Worm (Caenorhabditis elegans): ENCODE measurements around the gene nrf-6.

The nrf-6 gene

DNA sequence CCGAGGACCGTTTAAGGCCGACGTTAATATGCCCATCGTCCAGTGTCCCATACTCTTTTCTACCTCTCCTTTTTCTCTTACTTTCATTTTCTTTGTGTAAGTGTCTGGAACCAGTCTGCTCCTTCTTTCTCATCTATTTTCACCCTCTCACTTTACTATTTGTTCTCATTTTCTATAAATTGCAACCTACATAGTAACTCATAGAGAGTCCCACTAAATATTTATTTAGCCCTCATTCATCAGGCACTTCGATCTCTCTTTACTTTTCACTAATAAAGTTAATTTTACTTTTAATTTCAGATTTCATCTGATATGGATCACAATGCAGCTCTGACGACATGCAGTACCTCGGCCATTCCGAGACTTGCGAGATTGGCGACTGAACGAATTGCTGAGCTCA, 15.1 kb downstream of the nrf-6 start, which contains the start of gene zyg-11:
Gene zyg-11 (plus strand): TSS at position 301 of the 400 bp plus-strand sequence.
- TF ChIP-seq tab-1 (GFP tag; IDR thresholded peaks at IDR 0.05) (no peak), T22C8.4 (GFP tag; IDR thresholded peaks at IDR 0.05) (no peak), ref-1 (GFP tag; conservative IDR thresholded peaks at IDR 0.05) (no peak), cog-1 (tag; optimal IDR thresholded peaks at IDR 0.05) (no peak), ztf-29 (GFP tag; IDR thresholded peaks at IDR 0.05) (no peak), ztf-23 (GFP tag; IDR thresholded peaks at IDR 0.05) (no peak), klf-2 (GFP tag; conservative IDR thresholded peaks at IDR 0.05) (no peak)

ce11 chrII:8016761-8017160, 15.7 kb downstream of the nrf-6 start:
- TF ChIP-seq med-1 (GFP tag; optimal IDR thresholded peaks at IDR 0.05; ENCODE audit: insufficient read depth) (no peak), flt-1 (GFP tag; IDR thresholded peaks at IDR 0.05) (no peak), ztf-23 (GFP tag; IDR thresholded peaks at IDR 0.05) (no peak), ref-1 (GFP tag; conservative IDR thresholded peaks at IDR 0.05) (no peak), ztf-29 (GFP tag; IDR thresholded peaks at IDR 0.05) (no peak), T22C8.4 (GFP tag; IDR thresholded peaks at IDR 0.05) (no peak), cog-1 (tag; optimal IDR thresholded peaks at IDR 0.05) (no peak), klf-2 (GFP tag; conservative IDR thresholded peaks at IDR 0.05) (no peak), tab-1 (GFP tag; IDR thresholded peaks at IDR 0.05) (no peak)

DNA sequence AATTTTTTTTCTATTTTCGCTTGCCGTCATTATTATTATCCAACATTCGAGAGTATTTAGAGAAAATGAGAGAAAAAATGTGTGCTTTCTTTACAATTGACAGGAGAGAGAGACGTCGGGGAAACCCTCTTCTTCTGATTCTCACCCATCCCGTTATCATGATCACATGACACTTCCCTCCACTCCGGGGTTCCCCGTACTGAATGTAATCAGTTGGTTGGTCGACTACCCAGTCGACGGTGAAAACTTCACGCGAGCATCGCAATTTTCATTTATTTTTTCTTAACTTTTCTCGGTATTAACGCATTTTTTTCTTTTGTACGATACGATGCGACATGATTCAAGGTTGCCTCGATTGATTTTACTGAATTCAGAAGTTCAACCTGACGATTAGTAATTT, 16.3 kb downstream of the nrf-6 start:
- TF ChIP-seq klf-2 (GFP tag; conservative IDR thresholded peaks at IDR 0.05) (no peak), T22C8.4 (GFP tag; IDR thresholded peaks at IDR 0.05) (no peak)

ce11 chrII:8015483-8015938, 17.0 kb downstream of the nrf-6 start:
- TF ChIP-seq T22C8.4 (GFP tag; IDR thresholded peaks at IDR 0.05) (0 out of 2 replicates have a peak, but pooled peaks have one; percentile 13), ztf-23 (GFP tag; IDR thresholded peaks at IDR 0.05) (no peak), ref-1 (GFP tag; conservative IDR thresholded peaks at IDR 0.05) (no peak)

ce11 chrII:8012071-8013031, 20.2 kb downstream of the nrf-6 start, which contains the start of gene DH11.2:
DH11.2 (plus strand) TSS chrII:8012816.
- no peak for TF ChIP-seq flt-1 (GFP tag; IDR thresholded peaks at IDR 0.05)
- no peak for TF ChIP-seq tab-1 (GFP tag; IDR thresholded peaks at IDR 0.05)
- no peak for TF ChIP-seq klf-2 (GFP tag; conservative IDR thresholded peaks at IDR 0.05)
- TF ChIP-seq ztf-23 (GFP tag; IDR thresholded peaks at IDR 0.05): no peak
- TF ChIP-seq ref-1 (GFP tag; conservative IDR thresholded peaks at IDR 0.05): no peak
- TF ChIP-seq med-1 (GFP tag; optimal IDR thresholded peaks at IDR 0.05; ENCODE audit: insufficient read depth): no peak
- no peak for TF ChIP-seq T22C8.4 (GFP tag; IDR thresholded peaks at IDR 0.05)
- TF ChIP-seq ztf-29 (GFP tag; IDR thresholded peaks at IDR 0.05): no peak
- no peak for TF ChIP-seq cog-1 (tag; optimal IDR thresholded peaks at IDR 0.05)

- no peak for TF ChIP-seq med-1 (GFP tag; optimal IDR thresholded peaks at IDR 0.05; ENCODE audit: insufficient read depth)
Observed at ce11 chrII:8008334-8008733, 24.2 kb downstream of the nrf-6 start, which contains the start of gene glna-2. glna-2 (plus strand) TSS chrII:8008634.

DNA sequence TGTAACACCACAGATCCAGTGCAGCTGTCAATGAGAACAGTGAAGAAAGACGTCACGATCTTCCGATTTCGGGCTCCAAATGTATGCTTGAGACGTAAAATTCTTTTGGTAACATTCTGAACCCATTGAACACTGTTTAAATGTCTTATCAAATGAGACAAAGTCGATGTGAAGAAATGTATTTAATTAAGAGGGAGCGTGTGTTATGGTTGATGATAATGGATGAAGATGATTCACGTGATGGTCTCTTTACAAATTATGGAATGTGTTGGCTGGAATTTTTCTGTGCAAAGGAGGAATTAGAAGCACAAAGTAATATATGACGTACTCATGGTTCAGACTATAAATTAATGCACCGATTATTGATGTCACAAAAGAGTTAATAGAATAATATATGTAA, 25.5 kb downstream of the nrf-6 start:
- TF ChIP-seq tab-1 (GFP tag; IDR thresholded peaks at IDR 0.05): no peak
- no peak for TF ChIP-seq ztf-23 (GFP tag; IDR thresholded peaks at IDR 0.05)
- TF ChIP-seq cog-1 (tag; optimal IDR thresholded peaks at IDR 0.05): no peak
- TF ChIP-seq ref-1 (GFP tag; conservative IDR thresholded peaks at IDR 0.05): no peak
- no peak for TF ChIP-seq T22C8.4 (GFP tag; IDR thresholded peaks at IDR 0.05)
- no peak for TF ChIP-seq flt-1 (GFP tag; IDR thresholded peaks at IDR 0.05)
- TF ChIP-seq ztf-29 (GFP tag; IDR thresholded peaks at IDR 0.05): no peak
- no peak for TF ChIP-seq med-1 (GFP tag; optimal IDR thresholded peaks at IDR 0.05; ENCODE audit: insufficient read depth)
- TF ChIP-seq klf-2 (GFP tag; conservative IDR thresholded peaks at IDR 0.05): no peak

- TF ChIP-seq T22C8.4 (GFP tag; IDR thresholded peaks at IDR 0.05) (no peak), flt-1 (GFP tag; IDR thresholded peaks at IDR 0.05) (no peak), klf-2 (GFP tag; conservative IDR thresholded peaks at IDR 0.05) (no peak), ref-1 (GFP tag; conservative IDR thresholded peaks at IDR 0.05) (no peak), ztf-29 (GFP tag; IDR thresholded peaks at IDR 0.05) (no peak), cog-1 (tag; optimal IDR thresholded peaks at IDR 0.05) (no peak), med-1 (GFP tag; optimal IDR thresholded peaks at IDR 0.05; ENCODE audit: insufficient read depth) (no peak), tab-1 (GFP tag; IDR thresholded peaks at IDR 0.05) (no peak)
Observed at ce11 chrII:8004752-8005151, 27.8 kb downstream of the nrf-6 start.

DNA sequence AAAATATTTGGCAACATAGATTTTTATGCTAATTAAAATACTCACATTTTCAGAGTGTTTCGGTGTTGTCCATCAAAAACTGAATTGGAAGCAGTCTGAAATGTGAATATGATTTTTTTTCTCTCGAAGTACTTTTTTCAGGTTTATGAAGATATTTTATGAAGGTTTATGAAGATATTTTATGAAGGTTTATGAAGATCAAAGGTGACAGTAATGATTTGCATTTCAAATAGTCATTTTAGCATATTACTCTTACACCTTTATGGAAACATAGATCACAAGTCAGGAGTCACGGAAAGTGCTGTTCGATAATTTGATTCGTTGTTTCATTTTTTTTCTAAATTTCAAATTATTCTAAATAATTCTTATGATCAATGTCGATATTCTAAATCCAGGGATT, 28.4 kb downstream of the nrf-6 start, which contains the start of gene pgp-11:
Gene pgp-11 (minus strand): TSS at position 101 of the 400 bp plus-strand sequence.
- TF ChIP-seq cog-1 (tag; optimal IDR thresholded peaks at IDR 0.05) (no peak), ztf-23 (GFP tag; IDR thresholded peaks at IDR 0.05) (no peak), T22C8.4 (GFP tag; IDR thresholded peaks at IDR 0.05) (no peak), tab-1 (GFP tag; IDR thresholded peaks at IDR 0.05) (no peak)

DNA sequence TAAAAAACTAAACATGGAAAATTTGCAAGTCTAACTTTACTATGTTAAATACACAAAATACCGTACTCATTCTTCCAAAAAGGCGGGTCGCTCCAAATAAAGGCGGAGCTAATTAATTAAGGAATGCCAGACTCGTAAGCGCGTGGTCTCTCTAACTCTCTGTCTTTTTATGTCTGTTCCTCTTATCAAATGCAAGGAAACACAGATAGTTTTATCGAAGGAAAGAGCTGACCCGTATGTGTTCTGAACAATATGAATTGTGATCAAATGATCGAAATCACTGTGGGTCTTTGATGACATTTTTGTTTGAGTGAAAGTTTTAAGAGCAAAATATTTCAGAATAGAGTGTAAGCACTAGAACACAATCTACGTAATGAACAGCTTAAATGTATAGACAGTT, 31.1 kb downstream of the nrf-6 start:
- TF ChIP-seq klf-2 (GFP tag; conservative IDR thresholded peaks at IDR 0.05) (no peak), flt-1 (GFP tag; IDR thresholded peaks at IDR 0.05) (no peak), T22C8.4 (GFP tag; IDR thresholded peaks at IDR 0.05) (no peak), tab-1 (GFP tag; IDR thresholded peaks at IDR 0.05) (no peak), ztf-29 (GFP tag; IDR thresholded peaks at IDR 0.05) (no peak), med-1 (GFP tag; optimal IDR thresholded peaks at IDR 0.05; ENCODE audit: insufficient read depth) (no peak), ref-1 (GFP tag; conservative IDR thresholded peaks at IDR 0.05) (no peak), cog-1 (tag; optimal IDR thresholded peaks at IDR 0.05) (no peak), ztf-23 (GFP tag; IDR thresholded peaks at IDR 0.05) (no peak)
